Worm (Caenorhabditis elegans): ENCODE data around the gene Y55D5A.1.

Y55D5A.1 gene

DNA sequence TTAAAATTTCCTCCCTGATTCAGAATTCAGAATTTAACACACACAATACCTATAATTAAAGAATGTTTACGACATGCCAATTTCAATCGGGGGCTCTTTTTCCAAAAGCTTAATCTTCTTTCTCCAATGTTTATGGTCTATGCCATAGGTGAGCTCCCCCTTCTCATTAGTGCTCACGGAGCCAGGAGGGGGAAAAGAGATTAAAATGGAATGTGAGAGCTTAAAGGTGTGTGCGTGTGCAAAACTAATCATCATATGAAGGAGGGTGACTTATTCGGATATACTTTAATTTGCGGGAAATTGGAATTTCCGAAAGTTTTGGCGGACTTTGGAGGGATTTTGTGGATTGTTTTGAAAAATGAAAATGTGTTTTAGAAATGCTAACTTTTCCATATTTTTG lies 835 bp downstream of the Y55D5A.1 start:
- TF ChIP-seq nhr-129 (tag; optimal IDR thresholded peaks at IDR 0.05) (no peak), ztf-1 (GFP tag; conservative IDR thresholded peaks at IDR 0.05) (no peak), nhr-21 (tag; optimal IDR thresholded peaks at IDR 0.05) (no peak), nhr-25 (tag; optimal IDR thresholded peaks at IDR 0.05) (no peak), nhr-23 (tag; optimal IDR thresholded peaks at IDR 0.05) (no peak), sem-4 (tag; optimal IDR thresholded peaks at IDR 0.05) (no peak), F13H6.1 (tag; optimal IDR thresholded peaks at IDR 0.05) (no peak), lsy-2 (tag; optimal IDR thresholded peaks at IDR 0.05) (no peak), aly-2 (tag; optimal IDR thresholded peaks at IDR 0.05) (no peak), zag-1 (tag; optimal IDR thresholded peaks at IDR 0.05) (no peak)

DNA sequence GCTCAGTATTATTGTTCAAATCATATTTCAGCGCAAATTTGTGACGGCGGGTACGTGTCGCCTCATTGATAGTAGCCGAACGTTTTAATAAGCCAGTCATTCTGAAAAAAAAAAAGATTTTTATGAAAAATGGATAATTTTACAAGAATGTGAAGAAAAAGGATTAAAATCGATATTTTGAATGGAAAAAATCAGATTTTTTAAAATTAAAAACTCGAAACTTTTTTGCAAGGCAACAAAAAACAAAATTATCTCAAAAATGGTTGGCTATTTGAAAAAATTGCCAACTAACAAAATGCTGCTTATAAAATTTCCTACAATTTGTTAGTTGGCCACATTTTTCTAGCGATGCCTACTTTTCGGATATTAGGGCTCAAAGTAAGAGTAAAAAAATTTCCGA lies 7.7 kb downstream of the Y55D5A.1 start, which contains the start of gene Y55D5A.4:
Gene Y55D5A.4 (minus strand): TSS at position 101 of the 400 bp plus-strand sequence.
- TF ChIP-seq nhr-25 (tag; optimal IDR thresholded peaks at IDR 0.05) (no peak), lin-11 (tag; optimal IDR thresholded peaks at IDR 0.05) (no peak), crh-2 (tag; optimal IDR thresholded peaks at IDR 0.05) (no peak), nhr-237 (tag; optimal IDR thresholded peaks at IDR 0.05) (no peak), peb-1 (tag; optimal IDR thresholded peaks at IDR 0.05) (no peak), gmeb-1 (tag; optimal IDR thresholded peaks at IDR 0.05) (no peak), zag-1 (tag; optimal IDR thresholded peaks at IDR 0.05) (no peak), Y55F3AM.14 (GFP tag; optimal IDR thresholded peaks at IDR 0.05) (no peak)

- TF ChIP-seq ceh-82 (tag; optimal IDR thresholded peaks at IDR 0.05) (no peak), nhr-10 (tag; optimal IDR thresholded peaks at IDR 0.05) (no peak), ama-1 (optimal IDR thresholded peaks at IDR 0.05) (no peak), elt-3 (tag; optimal IDR thresholded peaks at IDR 0.05) (no peak), nhr-77 (tag; optimal IDR thresholded peaks at IDR 0.05) (no peak), lsy-2 (tag; optimal IDR thresholded peaks at IDR 0.05) (no peak), egl-27 (tag; optimal IDR thresholded peaks at IDR 0.05) (no peak)
These were observed 10.0 kb downstream of the Y55D5A.1 start for ce11 chrIII:2992234-2992633.

DNA sequence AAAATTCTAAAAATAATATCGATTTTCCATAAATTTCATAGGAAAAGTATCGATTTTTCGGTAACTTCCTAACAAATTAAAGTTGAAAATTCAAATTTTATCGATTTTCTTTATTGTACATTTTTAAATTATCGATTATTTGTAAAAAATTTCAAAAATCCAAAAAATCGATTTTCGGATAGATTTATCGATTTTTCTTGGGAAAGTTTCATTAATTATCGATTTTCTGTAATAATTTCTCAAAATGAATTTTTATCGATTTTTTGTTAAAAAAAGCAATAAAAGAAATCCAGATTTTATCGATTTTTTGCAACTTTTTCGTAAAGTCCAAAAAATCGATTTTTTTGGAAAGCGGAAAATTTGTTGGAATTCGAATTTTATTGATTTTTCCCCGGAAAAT lies 11.8 kb downstream of the Y55D5A.1 start:
- TF ChIP-seq gmeb-1 (tag; optimal IDR thresholded peaks at IDR 0.05) (no peak), crh-2 (tag; optimal IDR thresholded peaks at IDR 0.05) (no peak), nhr-10 (tag; optimal IDR thresholded peaks at IDR 0.05) (no peak), ztf-11 (tag; optimal IDR thresholded peaks at IDR 0.05) (no peak), nhr-6 (tag; optimal IDR thresholded peaks at IDR 0.05) (no peak), unc-62 (GFP tag; optimal IDR thresholded peaks at IDR 0.05) (no peak), egl-27 (tag; optimal IDR thresholded peaks at IDR 0.05) (no peak), mab-5 (tag; optimal IDR thresholded peaks at IDR 0.05) (no peak), nhr-12 (tag; optimal IDR thresholded peaks at IDR 0.05) (no peak), blmp-1 (tag; optimal IDR thresholded peaks at IDR 0.05; ENCODE audit: insufficient read depth) (no peak), nhr-21 (tag; optimal IDR thresholded peaks at IDR 0.05) (no peak), nhr-77 (tag; optimal IDR thresholded peaks at IDR 0.05) (no peak)

ce11 chrIII:2995288-2995687 lies 13.1 kb downstream of the Y55D5A.1 start:
- no peak for TF ChIP-seq ama-1 (optimal IDR thresholded peaks at IDR 0.05)
- no peak for TF ChIP-seq sma-9 (GFP tag; optimal IDR thresholded peaks at IDR 0.05)
- TF ChIP-seq sma-9 (tag; optimal IDR thresholded peaks at IDR 0.05) = no peak
- TF ChIP-seq ztf-4 (tag; optimal IDR thresholded peaks at IDR 0.05) = no peak

ce11 chrIII:3018822-3019221 lies 36.6 kb downstream of the Y55D5A.1 start:
- TF ChIP-seq snpc-4 (tag; optimal IDR thresholded peaks at IDR 0.05) (no peak), R02D3.7 (tag; optimal IDR thresholded peaks at IDR 0.05) (no peak), blmp-1 (tag; optimal IDR thresholded peaks at IDR 0.05; ENCODE audit: insufficient read depth) (no peak), nhr-23 (tag; optimal IDR thresholded peaks at IDR 0.05) (no peak), nhr-10 (tag; optimal IDR thresholded peaks at IDR 0.05) (no peak), sma-9 (GFP tag; optimal IDR thresholded peaks at IDR 0.05) (no peak), sma-9 (tag; optimal IDR thresholded peaks at IDR 0.05) (no peak), alr-1 (tag; optimal IDR thresholded peaks at IDR 0.05) (no peak), aly-2 (tag; optimal IDR thresholded peaks at IDR 0.05) (no peak), mdl-1 (tag; optimal IDR thresholded peaks at IDR 0.05) (no peak), ceh-82 (tag; optimal IDR thresholded peaks at IDR 0.05) (no peak), nhr-11 (tag; optimal IDR thresholded peaks at IDR 0.05) (no peak), ama-1 (optimal IDR thresholded peaks at IDR 0.05) (no peak), F13H6.1 (tag; optimal IDR thresholded peaks at IDR 0.05) (no peak), unc-62 (GFP tag; optimal IDR thresholded peaks at IDR 0.05) (no peak)
